Worm (Caenorhabditis elegans) whole organism, L4 larva: ENCODE results near the gene F13A7.12.

Experiments
- F10B5.3 ChIP-seq: sonication (generic microtip); optimal IDR thresholded peaks from 2 replicates; lab custom pipeline; 2016; ENCODE audit warnings: mild to moderate bottlenecking, missing genetic modification characterization, missing compliant biosample characterization
- F26F4.8 ChIP-seq: fragments of 200-800 bp; sonication (Bioruptor generic); conservative IDR thresholded peaks from 2 replicates; pipeline ENCODE4 v1.3.6; 2022; ENCODE audit warnings: missing genetic modification characterization, missing compliant biosample characterization
- T20F7.1 ChIP-seq: fragments of 200-800 bp; sonication (Bioruptor generic); optimal IDR thresholded peaks from 2 replicates; lab custom pipeline; 2018; ENCODE audit warnings: mild to moderate bottlenecking, missing genetic modification characterization, missing compliant biosample characterization
- Y105C5A.15 ChIP-seq: fragments of 200-800 bp; sonication (Bioruptor generic); IDR thresholded peaks from 2 replicates; pipeline ENCODE4 v1.3.6; 2022; ENCODE audit warnings: missing genetic modification characterization, missing compliant biosample characterization
- ZK337.2 ChIP-seq: fragments of 200-800 bp; sonication (Bioruptor generic); IDR thresholded peaks from 2 replicates; pipeline ENCODE4 v1.3.6; 2022; ENCODE audit warnings: missing genetic modification reagents, missing genetic modification characterization, missing compliant biosample characterization
- ZK546.5 ChIP-seq, 2 experiments: sonication (generic microtip); optimal IDR thresholded peaks; 2 replicates each; lab custom pipeline; 2017; ENCODE audit warnings: missing biosample characterization in 2 of 2, missing genetic modification characterization in 2 of 2
- aha-1 ChIP-seq: fragments of 150-350 bp; peaks from one replicate; lab custom pipeline; 2014; ENCODE audit warnings: missing biosample characterization, missing genetic modification characterization
- attf-4 ChIP-seq: sonication (generic microtip); optimal IDR thresholded peaks from 3 replicates; lab custom pipeline; 2017; ENCODE audit warnings: missing biosample characterization, missing genetic modification characterization
- ceh-28 ChIP-seq: fragments of 150-350 bp; optimal IDR thresholded peaks from 2 replicates; lab custom pipeline; 2014; ENCODE audit warnings: missing biosample characterization, missing genetic modification reagents, missing genetic modification characterization
- cey-2 ChIP-seq: sonication (generic microtip); optimal IDR thresholded peaks from 3 replicates; lab custom pipeline; 2017; ENCODE audit warnings: missing genetic modification characterization, mild to moderate bottlenecking, missing compliant biosample characterization, antibody characterized with exemption, borderline replicate concordance; ENCODE audit not compliant: insufficient read depth
- daf-16 ChIP-seq, 3 experiments: sonication (generic microtip); optimal IDR thresholded peaks; 2 replicates each; lab custom pipeline; 2016 to 2017; ENCODE audit warnings: missing genetic modification characterization in 3 of 3, missing genetic modification reagents in 3 of 3, mild to moderate bottlenecking in 2 of 3, missing compliant biosample characterization in 2 of 3, missing biosample characterization in 1 of 3, moderate library complexity in 1 of 3
- daf-8 ChIP-seq: fragments of 200-800 bp; sonication (Bioruptor generic); IDR thresholded peaks from 2 replicates; pipeline ENCODE4 v1.3.6; 2022; ENCODE audit warnings: missing genetic modification characterization, missing compliant biosample characterization
- dmd-9 ChIP-seq: fragments of 200-800 bp; sonication (Bioruptor generic); IDR thresholded peaks from 2 replicates; pipeline ENCODE4 v1.3.6; 2022; ENCODE audit warnings: missing genetic modification reagents, missing genetic modification characterization, missing compliant biosample characterization
- egl-43 ChIP-seq: fragments of 200-800 bp; sonication (Bioruptor generic); IDR thresholded peaks from 2 replicates; pipeline ENCODE4 v1.3.6; 2022; ENCODE audit warnings: missing genetic modification reagents, missing genetic modification characterization, missing compliant biosample characterization
- fkh-10 ChIP-seq: fragments of 150-350 bp; optimal IDR thresholded peaks from 2 replicates; lab custom pipeline; 2014; ENCODE audit warnings: missing biosample characterization, missing genetic modification reagents, missing genetic modification characterization
- lim-7 ChIP-seq: fragments of 200-800 bp; sonication (Bioruptor generic); IDR thresholded peaks from 2 replicates; pipeline ENCODE4 v1.3.6; 2022; ENCODE audit warnings: missing genetic modification characterization, missing compliant biosample characterization
- lin-29 ChIP-seq: fragments of 200-800 bp; sonication (Bioruptor generic); IDR thresholded peaks from 2 replicates; pipeline ENCODE4 v1.3.6; 2022; ENCODE audit warnings: missing genetic modification reagents, missing genetic modification characterization, missing compliant biosample characterization
- mdt-29 ChIP-seq: fragments of 200-800 bp; sonication (Bioruptor generic); IDR thresholded peaks from 2 replicates; pipeline ENCODE4 v1.3.6; 2022; ENCODE audit warnings: missing genetic modification reagents, missing genetic modification characterization, missing compliant biosample characterization
- nhr-111 ChIP-seq: fragments of 200-800 bp; sonication (Bioruptor generic); optimal IDR thresholded peaks from 2 replicates; lab custom pipeline; 2018; ENCODE audit warnings: mild to moderate bottlenecking, missing genetic modification characterization, missing compliant biosample characterization
- php-3 ChIP-seq: fragments of 200-800 bp; sonication (Bioruptor generic); IDR thresholded peaks from 2 replicates; pipeline ENCODE4 v1.3.6; 2022; ENCODE audit warnings: missing genetic modification reagents, missing genetic modification characterization, missing compliant biosample characterization
- set-16 ChIP-seq: fragments of 200-800 bp; sonication (Bioruptor generic); IDR thresholded peaks from 2 replicates; pipeline ENCODE4 v1.3.6; 2022; ENCODE audit warnings: missing genetic modification reagents, missing genetic modification characterization, missing compliant biosample characterization
- unc-62 ChIP-seq, 3 experiments: fragments of 150-350 bp in 1 of 3; sonication (generic microtip); optimal IDR thresholded peaks in 2 of 3; peaks in 1 of 3; 1 replicate in 1 of 3; 2 replicates in 2 of 3; lab custom pipeline; 2014 to 2017; ENCODE audit warnings: missing biosample characterization in 3 of 3, missing genetic modification characterization in 3 of 3, missing genetic modification reagents in 3 of 3, missing genotype in 1 of 3
- zip-2 ChIP-seq: fragments of 150-350 bp; optimal IDR thresholded peaks from 2 replicates; lab custom pipeline; 2014; ENCODE audit warnings: missing biosample characterization, missing genetic modification characterization

The F13A7.12 gene

ce11 chrV:16424428-16424827 is 28.6 kb downstream of the F13A7.12 start, which contains the start of gene srw-29:
Gene srw-29 (minus strand): TSS chrV:16424528.
- TF ChIP-seq egl-43 (GFP tag; lab: Robert Waterston, UW) = no peak
- no peak for TF ChIP-seq set-16 (GFP tag; lab: Robert Waterston, UW)
- TF ChIP-seq fkh-10 = no peak
- no peak for TF ChIP-seq T20F7.1 (GFP tag; lab: Kevin White, UChicago)
- TF ChIP-seq attf-4 (tag; lab: Kevin White, UChicago) = no peak
- TF ChIP-seq ceh-28 = no peak
- TF ChIP-seq cey-2 (tag; lab: Kevin White, UChicago) = no peak
- no peak for TF ChIP-seq daf-8 (GFP tag; lab: Robert Waterston, UW)
- no peak for TF ChIP-seq nhr-111 (GFP tag; lab: Kevin White, UChicago)
- TF ChIP-seq unc-62 (GFP tag; optimal IDR thresholded peaks at IDR 0.05 in 1 of 2; lab: Kevin White, UChicago) = no peak
- no peak for TF ChIP-seq unc-62 (tag; optimal IDR thresholded peaks at IDR 0.05; lab: Kevin White, UChicago)
- no peak for TF ChIP-seq zip-2 (tag; lab: Kevin White, UChicago)
- no peak for TF ChIP-seq lin-29 (GFP tag; lab: Robert Waterston, UW)
- TF ChIP-seq ZK337.2 (GFP tag; lab: Robert Waterston, UW) = no peak
- TF ChIP-seq dmd-9 = no peak
- TF ChIP-seq php-3 (GFP tag; lab: Robert Waterston, UW) = no peak

ce11 chrV:16429503-16429902 is 33.7 kb downstream of the F13A7.12 start, which contains the start of gene F26D2.10:
Gene F26D2.10 (minus strand): TSS chrV:16429603.
- no peak for TF ChIP-seq unc-62 (GFP tag; optimal IDR thresholded peaks at IDR 0.05 in 1 of 2; lab: Kevin White, UChicago)
- TF ChIP-seq unc-62 (tag; optimal IDR thresholded peaks at IDR 0.05; lab: Kevin White, UChicago) = no peak
- TF ChIP-seq T20F7.1 (GFP tag; lab: Kevin White, UChicago) = no peak

ce11 chrV:16429940-16430339 is 34.1 kb downstream of the F13A7.12 start, which contains the start of gene str-73:
Gene str-73 (plus strand): TSS chrV:16430240.
- no peak for TF ChIP-seq unc-62 (GFP tag; optimal IDR thresholded peaks at IDR 0.05 in 1 of 2; lab: Kevin White, UChicago)
- TF ChIP-seq unc-62 (tag; optimal IDR thresholded peaks at IDR 0.05; lab: Kevin White, UChicago) = no peak
- no peak for TF ChIP-seq Y105C5A.15 (GFP tag; lab: Robert Waterston, UW)

- TF ChIP-seq lim-7 (GFP tag; lab: Robert Waterston, UW) = no peak
- no peak for TF ChIP-seq F10B5.3 (tag; lab: Kevin White, UChicago)
Measured at ce11 chrV:16433471-16433870, 37.6 kb downstream of the F13A7.12 start, which contains the start of gene clec-234. Gene clec-234 (minus strand): TSS chrV:16433571.

ce11 chrV:16435510-16435909 is 39.7 kb downstream of the F13A7.12 start, which contains the start of the genes F26D2.13 and F26D2.14:
Gene F26D2.13 (minus strand): TSS chrV:16435610.
Gene F26D2.14 (plus strand): TSS chrV:16435855.
- TF ChIP-seq fkh-10 (no peak), ZK546.5 (tag; optimal IDR thresholded peaks at IDR 0.05; lab: Kevin White, UChicago) (no peak), Y105C5A.15 (GFP tag; lab: Robert Waterston, UW) (no peak), mdt-29 (GFP tag; lab: Robert Waterston, UW) (no peak), aha-1 (tag; lab: Kevin White, UChicago) (peak; percentile 82), daf-16 (GFP tag; optimal IDR thresholded peaks at IDR 0.05; lab: Kevin White, UChicago) (no peak), daf-16 (tag; optimal IDR thresholded peaks at IDR 0.05; lab: Kevin White, UChicago) (no peak)
- TF ChIP-seq, all 104 proteins: peak for 1

- TF ChIP-seq mdt-29 (GFP tag; lab: Robert Waterston, UW) = no peak
- no peak for TF ChIP-seq F26F4.8 (GFP tag; lab: Robert Waterston, UW)
- TF ChIP-seq unc-62 (GFP tag; optimal IDR thresholded peaks at IDR 0.05 in 1 of 2; lab: Kevin White, UChicago) = peak in 1 of 2 experiments; percentile 72
- no peak for TF ChIP-seq unc-62 (tag; optimal IDR thresholded peaks at IDR 0.05; lab: Kevin White, UChicago)
- TF ChIP-seq, all 104 proteins: peak for 1
Measured at ce11 chrV:16437546-16437945, 41.7 kb downstream of the F13A7.12 start, which contains the start of gene F26D2.15. Gene F26D2.15 (plus strand): TSS chrV:16437846.

- TF ChIP-seq mdt-29 (GFP tag; lab: Robert Waterston, UW) (no peak), unc-62 (GFP tag; optimal IDR thresholded peaks at IDR 0.05 in 1 of 2; lab: Kevin White, UChicago) (peak in 1 of 2 experiments; percentile 60), unc-62 (tag; optimal IDR thresholded peaks at IDR 0.05; lab: Kevin White, UChicago) (no peak)
- TF ChIP-seq, all 104 proteins: peak for 1
Measured at ce11 chrV:16443626-16444025, 47.8 kb downstream of the F13A7.12 start, which contains the start of gene srh-141. Gene srh-141 (plus strand): TSS chrV:16443926.
